Worm (Caenorhabditis elegans): ENCODE measurements around the gene T20D4.3.

- TF ChIP-seq ces-1 (GFP tag; optimal IDR thresholded peaks at IDR 0.05) (peak; percentile 93), mls-2 (tag; optimal IDR thresholded peaks at IDR 0.05) (no peak), flh-1 (GFP tag; optimal IDR thresholded peaks at IDR 0.05) (no peak), sem-2 (GFP tag; optimal IDR thresholded peaks at IDR 0.05) (no peak), snpc-4 (tag; optimal IDR thresholded peaks at IDR 0.05) (no peak)
Measured at ce11 chrV:3455135-3455747, 37.2 kb downstream of the T20D4.3 start.
